Worm (Caenorhabditis elegans) whole organism, young adult: Measurements from ENCODE around the gene F17H10.2.

Experiments
- B0336.3 ChIP-seq: fragments of 200-800 bp; sonication (Bioruptor generic); IDR thresholded peaks from 2 replicates; pipeline ENCODE4 v1.3.6; 2022; ENCODE audit warnings: missing genetic modification characterization, missing compliant biosample characterization
- F23B12.7 ChIP-seq: sonication (generic microtip); optimal IDR thresholded peaks from 2 replicates; lab custom pipeline; 2017; ENCODE audit warnings: missing genetic modification characterization, mild to moderate bottlenecking, missing compliant biosample characterization, antibody characterized with exemption, moderate library complexity; ENCODE audit not compliant: insufficient read depth
- F37B4.10 ChIP-seq: fragments of 200-800 bp; sonication (Bioruptor generic); IDR thresholded peaks from 2 replicates; pipeline ENCODE4 v1.3.6; 2022; ENCODE audit warnings: missing genetic modification characterization, missing compliant biosample characterization
- F49E8.2 ChIP-seq: sonication (generic microtip); optimal IDR thresholded peaks from 3 replicates; lab custom pipeline; 2017; ENCODE audit warnings: missing genetic modification characterization, mild to moderate bottlenecking, missing compliant biosample characterization, antibody characterized with exemption, moderate library complexity; ENCODE audit not compliant: insufficient read depth
- F52B5.7 ChIP-seq: sonication (generic microtip); optimal IDR thresholded peaks from 2 replicates; lab custom pipeline; 2016; ENCODE audit warnings: mild to moderate bottlenecking, missing genetic modification characterization, missing compliant biosample characterization
- F55B11.4 ChIP-seq: sonication (generic microtip); optimal IDR thresholded peaks from 2 replicates; lab custom pipeline; 2016; ENCODE audit warnings: missing compliant biosample characterization, missing genetic modification characterization, borderline replicate concordance; ENCODE audit not compliant: insufficient read depth
- F57A8.1 ChIP-seq: fragments of 200-800 bp; sonication (Bioruptor generic); optimal IDR thresholded peaks from 2 replicates; lab custom pipeline; 2018; ENCODE audit warnings: mild to moderate bottlenecking, missing genetic modification characterization, moderate library complexity, missing compliant biosample characterization
- K11D2.4 ChIP-seq: fragments of 200-800 bp; sonication (Bioruptor generic); IDR thresholded peaks from 2 replicates; pipeline ENCODE4 v1.3.6; 2022; ENCODE audit warnings: missing genetic modification reagents, missing genetic modification characterization, missing compliant biosample characterization
- Y56A3A.18 ChIP-seq: fragments of 200-800 bp; sonication (Bioruptor generic); IDR thresholded peaks from 2 replicates; pipeline ENCODE4 v1.3.6; 2022; ENCODE audit warnings: missing genetic modification reagents, missing genetic modification characterization, missing compliant biosample characterization
- Y95B8A.8 ChIP-seq: fragments of 200-800 bp; sonication (Bioruptor generic); IDR thresholded peaks from 2 replicates; pipeline ENCODE4 v1.3.6; 2022; ENCODE audit warnings: missing genetic modification reagents, missing genetic modification characterization, missing compliant biosample characterization
- akir-1 ChIP-seq: fragments of 200-800 bp; sonication (Bioruptor generic); optimal IDR thresholded peaks from 2 replicates; lab custom pipeline; 2018; ENCODE audit warnings: mild to moderate bottlenecking, missing genetic modification characterization, moderate library complexity, missing compliant biosample characterization
- ama-1 ChIP-seq, 3 experiments: fragments of 150-350 bp in 1 of 3; sonication (generic microtip) in 2 of 3; optimal IDR thresholded peaks; 2 replicates each; lab custom pipeline; 2014 to 2018; ENCODE audit warnings: missing biosample characterization in 2 of 3, missing genetic modification characterization in 2 of 3, missing genetic modification reagents in 2 of 3
- aptf-3 ChIP-seq: fragments of 200-800 bp; sonication (Bioruptor generic); IDR thresholded peaks from 2 replicates; pipeline ENCODE4 v1.3.6; 2022; ENCODE audit warnings: missing genetic modification characterization, missing compliant biosample characterization
- athp-1 ChIP-seq: sonication (generic microtip); optimal IDR thresholded peaks from 2 replicates; lab custom pipeline; 2017; ENCODE audit warnings: mild to moderate bottlenecking, missing genetic modification characterization, missing compliant biosample characterization
- ccch-3 ChIP-seq: fragments of 200-800 bp; sonication (Bioruptor generic); optimal IDR thresholded peaks from 2 replicates; lab custom pipeline; 2018; ENCODE audit warnings: mild to moderate bottlenecking, missing genetic modification characterization, missing compliant biosample characterization
- cebp-2 ChIP-seq: fragments of 200-800 bp; sonication (Bioruptor generic); IDR thresholded peaks from 2 replicates; pipeline ENCODE4 v1.3.6; 2022; ENCODE audit warnings: missing genetic modification characterization, missing compliant biosample characterization
- ceh-40 ChIP-seq: fragments of 200-800 bp; sonication (Bioruptor generic); IDR thresholded peaks from 2 replicates; pipeline ENCODE4 v1.3.6; 2022; ENCODE audit warnings: missing genetic modification characterization, missing compliant biosample characterization
- ceh-91 ChIP-seq: fragments of 200-800 bp; sonication (Bioruptor generic); IDR thresholded peaks from 2 replicates; pipeline ENCODE4 v1.3.6; 2022; ENCODE audit warnings: missing genetic modification reagents, missing genetic modification characterization, missing compliant biosample characterization
- chd-7 ChIP-seq: sonication (generic microtip); optimal IDR thresholded peaks from 2 replicates; lab custom pipeline; 2016; ENCODE audit warnings: mild to moderate bottlenecking, missing genetic modification characterization, moderate library complexity, missing compliant biosample characterization
- die-1 ChIP-seq: sonication (generic microtip); optimal IDR thresholded peaks from 2 replicates; lab custom pipeline; 2016; ENCODE audit warnings: missing genotype, mild to moderate bottlenecking, missing genetic modification characterization, missing compliant biosample characterization
- dox-1 ChIP-seq: fragments of 200-800 bp; sonication (Bioruptor generic); IDR thresholded peaks from 2 replicates; pipeline ENCODE4 v1.3.6; 2022; ENCODE audit warnings: missing genetic modification reagents, missing genetic modification characterization, missing compliant biosample characterization
- egl-18 ChIP-seq: fragments of 200-800 bp; sonication (Bioruptor generic); IDR thresholded peaks from 2 replicates; pipeline ENCODE4 v1.3.6; 2022; ENCODE audit warnings: missing genetic modification reagents, missing genetic modification characterization, missing compliant biosample characterization
- egl-44 ChIP-seq: fragments of 200-800 bp; sonication (Bioruptor generic); IDR thresholded peaks from 2 replicates; pipeline ENCODE4 v1.3.6; 2022; ENCODE audit warnings: missing genetic modification reagents, missing genetic modification characterization, missing compliant biosample characterization
- egrh-3 ChIP-seq: fragments of 200-800 bp; sonication (Bioruptor generic); IDR thresholded peaks from 2 replicates; pipeline ENCODE4 v1.3.6; 2022; ENCODE audit warnings: missing genetic modification reagents, missing genetic modification characterization, missing compliant biosample characterization
- hlh-12 ChIP-seq: sonication (generic microtip); optimal IDR thresholded peaks from 2 replicates; lab custom pipeline; 2016; ENCODE audit warnings: missing genetic modification characterization, missing compliant biosample characterization
- hsf-1 ChIP-seq: fragments of 200-800 bp; sonication (Bioruptor generic); IDR thresholded peaks from 2 replicates; pipeline ENCODE4 v1.3.6; 2022; ENCODE audit warnings: missing genetic modification reagents, missing genetic modification characterization, missing compliant biosample characterization
- lin-26 ChIP-seq: fragments of 200-800 bp; sonication (Bioruptor generic); IDR thresholded peaks from 2 replicates; pipeline ENCODE4 v1.3.6; 2022; ENCODE audit warnings: missing genetic modification reagents, missing genetic modification characterization, missing compliant biosample characterization
- lin-54 ChIP-seq: fragments of 200-800 bp; sonication (Bioruptor generic); optimal IDR thresholded peaks from 2 replicates; lab custom pipeline; 2018; ENCODE audit warnings: mild to moderate bottlenecking, missing genetic modification characterization, missing compliant biosample characterization
- lsy-27 ChIP-seq: sonication (generic microtip); optimal IDR thresholded peaks from 2 replicates; lab custom pipeline; 2017; ENCODE audit warnings: missing genetic modification characterization, mild to moderate bottlenecking, missing compliant biosample characterization, antibody characterized with exemption, missing genotype, borderline replicate concordance; ENCODE audit not compliant: insufficient read depth
- madf-10 ChIP-seq: sonication (generic microtip); optimal IDR thresholded peaks from 2 replicates; lab custom pipeline; 2016; ENCODE audit warnings: mild to moderate bottlenecking, missing genetic modification characterization, missing compliant biosample characterization
- madf-3 ChIP-seq: fragments of 200-800 bp; sonication (Bioruptor generic); IDR thresholded peaks from 2 replicates; pipeline ENCODE4 v1.3.6; 2022; ENCODE audit warnings: missing genetic modification reagents, missing genetic modification characterization, missing compliant biosample characterization
- mcd-1 ChIP-seq: fragments of 200-800 bp; sonication (Bioruptor generic); IDR thresholded peaks from 2 replicates; pipeline ENCODE4 v1.3.6; 2022; ENCODE audit warnings: missing genetic modification reagents, missing genetic modification characterization, missing compliant biosample characterization
- mxl-1 ChIP-seq: sonication (generic microtip); optimal IDR thresholded peaks from 2 replicates; lab custom pipeline; 2016; ENCODE audit warnings: missing genetic modification characterization, missing compliant biosample characterization
- nfya-2 ChIP-seq: fragments of 200-800 bp; sonication (Bioruptor generic); IDR thresholded peaks from 2 replicates; pipeline ENCODE4 v1.3.6; 2022; ENCODE audit warnings: missing genetic modification reagents, missing genetic modification characterization, missing compliant biosample characterization
- nhr-179 ChIP-seq: sonication (generic microtip); optimal IDR thresholded peaks from 2 replicates; lab custom pipeline; 2016; ENCODE audit warnings: mild to moderate bottlenecking, missing genetic modification characterization, missing compliant biosample characterization
- nhr-80 ChIP-seq: sonication (generic microtip); optimal IDR thresholded peaks from 2 replicates; lab custom pipeline; 2016; ENCODE audit warnings: missing genetic modification characterization, missing compliant biosample characterization
- nhr-90 ChIP-seq: sonication (generic microtip); optimal IDR thresholded peaks from 2 replicates; lab custom pipeline; 2016; ENCODE audit warnings: missing genotype, mild to moderate bottlenecking, missing genetic modification characterization, missing compliant biosample characterization
- pbrm-1 ChIP-seq: fragments of 200-800 bp; sonication (Bioruptor generic); IDR thresholded peaks from 2 replicates; pipeline ENCODE4 v1.3.6; 2022; ENCODE audit warnings: missing genetic modification reagents, missing genetic modification characterization, missing compliant biosample characterization
- rec-8 ChIP-seq, 2 experiments: sonication (generic microtip); optimal IDR thresholded peaks; 2 replicates each; lab custom pipeline; 2016; ENCODE audit warnings: mild to moderate bottlenecking in 2 of 2, missing genetic modification characterization in 2 of 2, missing genetic modification reagents in 2 of 2, missing genotype in 2 of 2, missing biosample characterization in 1 of 2, missing compliant biosample characterization in 1 of 2, moderate library complexity in 1 of 2
- snpc-1.3 ChIP-seq: sonication (generic microtip); optimal IDR thresholded peaks from 2 replicates; lab custom pipeline; 2017; ENCODE audit warnings: missing genetic modification characterization, mild to moderate bottlenecking, missing compliant biosample characterization, antibody characterized with exemption, moderate library complexity, missing genotype, missing genetic modification reagents; ENCODE audit not compliant: insufficient read depth
- snpc-4 ChIP-seq, 5 experiments: fragments of 150-350 bp in 1 of 5; sonication (generic microtip) in 4 of 5; optimal IDR thresholded peaks; 2 replicates each; lab custom pipeline; 2014 to 2018; ENCODE audit warnings: missing genetic modification characterization in 5 of 5, missing biosample characterization in 3 of 5, antibody characterized with exemption in 2 of 5, mild to moderate bottlenecking in 2 of 5, missing compliant biosample characterization in 2 of 5, missing genotype in 2 of 5, moderate library complexity in 2 of 5, missing genetic modification reagents in 1 of 5
- somi-1 ChIP-seq: fragments of 200-800 bp; sonication (Bioruptor generic); optimal IDR thresholded peaks from 2 replicates; lab custom pipeline; 2018; ENCODE audit warnings: mild to moderate bottlenecking, missing genetic modification characterization, missing compliant biosample characterization
- tbx-9 ChIP-seq: sonication (generic microtip); optimal IDR thresholded peaks from 2 replicates; lab custom pipeline; 2016; ENCODE audit warnings: borderline replicate concordance, missing genetic modification characterization, inconsistent platforms, missing compliant biosample characterization
- unc-130 ChIP-seq: sonication (generic microtip); optimal IDR thresholded peaks from 2 replicates; lab custom pipeline; 2016; ENCODE audit warnings: missing genetic modification reagents, missing genetic modification characterization, missing compliant biosample characterization
- ztf-22 ChIP-seq: fragments of 200-800 bp; sonication (Bioruptor generic); optimal IDR thresholded peaks from 2 replicates; lab custom pipeline; 2018; ENCODE audit warnings: mild to moderate bottlenecking, missing genetic modification characterization, moderate library complexity, missing compliant biosample characterization
- ztf-28 ChIP-seq: fragments of 200-800 bp; sonication (Bioruptor generic); IDR thresholded peaks from 2 replicates; pipeline ENCODE4 v1.3.6; 2022; ENCODE audit warnings: missing genetic modification reagents, missing genetic modification characterization, missing compliant biosample characterization
- ztf-6 ChIP-seq: fragments of 200-800 bp; sonication (Bioruptor generic); IDR thresholded peaks from 2 replicates; pipeline ENCODE4 v1.3.6; 2022; ENCODE audit warnings: missing genetic modification reagents, missing genetic modification characterization, missing compliant biosample characterization

Gene F17H10.2

ce11 chrX:13108664-13109063, 4.9 kb upstream of the F17H10.2 start (continued):
- TF ChIP-seq egl-18 (GFP tag; lab: Robert Waterston, UW): no peak
- TF ChIP-seq K11D2.4 (GFP tag; lab: Robert Waterston, UW): no peak
- TF ChIP-seq ceh-91 (GFP tag; lab: Robert Waterston, UW): no peak
- TF ChIP-seq lin-54: no peak
- TF ChIP-seq snpc-1.3: no peak
- TF ChIP-seq F57A8.1 (GFP tag; lab: Kevin White, UChicago): no peak
- no peak for TF ChIP-seq F23B12.7 (tag; lab: Kevin White, UChicago)
- TF ChIP-seq ztf-6 (GFP tag; lab: Robert Waterston, UW): no peak
- TF ChIP-seq cebp-2 (GFP tag; lab: Robert Waterston, UW): 0 out of 2 replicates have a peak, but pooled peaks have one; percentile 34
- no peak for TF ChIP-seq ceh-40 (GFP tag; lab: Robert Waterston, UW)
- no peak for TF ChIP-seq lsy-27
- no peak for TF ChIP-seq rec-8 (tag; optimal IDR thresholded peaks at IDR 0.05; lab: Kevin White, UChicago)
- no peak for TF ChIP-seq tbx-9 (tag; lab: Kevin White, UChicago)
- peak; percentile 47; the same call in 1 of the 2 replicates for TF ChIP-seq egl-44
- TF ChIP-seq F55B11.4 (tag; lab: Kevin White, UChicago): no peak
- TF ChIP-seq Y95B8A.8 (GFP tag; lab: Robert Waterston, UW): no peak
- no peak for TF ChIP-seq dox-1 (GFP tag; lab: Robert Waterston, UW)
- no peak for TF ChIP-seq F49E8.2 (tag; lab: Kevin White, UChicago)
- TF ChIP-seq nhr-179 (tag; lab: Kevin White, UChicago): no peak
- no peak for TF ChIP-seq nfya-2 (GFP tag; lab: Robert Waterston, UW)
- TF ChIP-seq madf-3: no peak
- TF ChIP-seq lin-26: peak; percentile 57; the same call in 1 of the 2 replicates
- peak; percentile 35; the same call in 1 of the 2 replicates for TF ChIP-seq B0336.3 (GFP tag; lab: Robert Waterston, UW)
- TF ChIP-seq nhr-90 (tag; lab: Kevin White, UChicago): peak; percentile 28
- TF ChIP-seq die-1 (tag; lab: Kevin White, UChicago): no peak
- TF ChIP-seq ztf-28 (GFP tag; lab: Robert Waterston, UW): no peak
- no peak for TF ChIP-seq F37B4.10 (GFP tag; lab: Robert Waterston, UW)
- TF ChIP-seq ccch-3 (GFP tag; lab: Kevin White, UChicago): no peak
- TF ChIP-seq hlh-12 (tag; lab: Kevin White, UChicago): no peak
- no peak for TF ChIP-seq ztf-22 (GFP tag; lab: Kevin White, UChicago)
- peak; percentile 52 for TF ChIP-seq athp-1 (tag; lab: Kevin White, UChicago)
- TF ChIP-seq aptf-3 (GFP tag; lab: Robert Waterston, UW): no peak
- no peak for TF ChIP-seq hsf-1 (GFP tag; lab: Robert Waterston, UW)
- TF ChIP-seq nhr-80 (tag; lab: Kevin White, UChicago): no peak
- TF ChIP-seq unc-130 (GFP tag; lab: Kevin White, UChicago): no peak
- no peak for TF ChIP-seq somi-1 (GFP tag; lab: Kevin White, UChicago)
- peak; percentile 66 for TF ChIP-seq chd-7 (tag; lab: Kevin White, UChicago)
- no peak for TF ChIP-seq akir-1 (GFP tag; lab: Kevin White, UChicago)
- peak; percentile 73; the same call in 1 of the 2 replicates for TF ChIP-seq Y56A3A.18 (GFP tag; lab: Robert Waterston, UW)
- no peak for TF ChIP-seq egrh-3
- TF ChIP-seq pbrm-1 (GFP tag; lab: Robert Waterston, UW): 0 out of 2 replicates have a peak, but pooled peaks have one; percentile 41
- TF ChIP-seq F52B5.7 (tag; lab: Kevin White, UChicago): no peak
- TF ChIP-seq mcd-1 (GFP tag; lab: Robert Waterston, UW): 0 out of 2 replicates have a peak, but pooled peaks have one; percentile 25
- peak; percentile 76 for TF ChIP-seq ama-1 (optimal IDR thresholded peaks at IDR 0.05; lab: Kevin White, UChicago)
- TF ChIP-seq ama-1 (GFP tag; optimal IDR thresholded peaks at IDR 0.05; lab: Kevin White, UChicago): no peak
- peak; percentile 2 for TF ChIP-seq mxl-1 (tag; lab: Kevin White, UChicago)
- no peak for TF ChIP-seq snpc-4 (GFP tag; optimal IDR thresholded peaks at IDR 0.05; lab: Kevin White, UChicago)
- no peak for TF ChIP-seq snpc-4 (tag; optimal IDR thresholded peaks at IDR 0.05; lab: Kevin White, UChicago)
- no peak for TF ChIP-seq madf-10 (tag; lab: Kevin White, UChicago)
